Worm (Caenorhabditis elegans) whole organism, dauer: ENCODE results near the gene mrpl-11.

Experiments
- unc-62 ChIP-seq: sonication (generic microtip); optimal IDR thresholded peaks from 2 replicates; lab custom pipeline; 2017; ENCODE audit warnings: missing biosample characterization, missing genetic modification reagents, missing genetic modification characterization

Gene mrpl-11

ce11 chrIII:8710310-8710709 lies 7.1 kb upstream of the mrpl-11 start, which contains the start of gene B0303.11:
Gene B0303.11 (minus strand): TSS chrIII:8710410.
- TF ChIP-seq unc-62 (GFP tag; lab: Kevin White, UChicago) = no peak

- no peak for TF ChIP-seq unc-62 (GFP tag; lab: Kevin White, UChicago)
Measured at ce11 chrIII:8712968-8713367, 4.5 kb upstream of the mrpl-11 start.

ce11 chrIII:8716084-8716483 lies 1.4 kb upstream of the mrpl-11 start, which contains the start of gene B0303.14:
Gene B0303.14 (minus strand): TSS chrIII:8716184.
- no peak for TF ChIP-seq unc-62 (GFP tag; lab: Kevin White, UChicago)

- TF ChIP-seq unc-62 (GFP tag; lab: Kevin White, UChicago) = no peak
Measured at ce11 chrIII:8718592-8718991, 1.1 kb downstream of the mrpl-11 start.

ce11 chrIII:8719105-8719504 lies 1.7 kb downstream of the mrpl-11 start:
- TF ChIP-seq unc-62 (GFP tag; lab: Kevin White, UChicago) = no peak

ce11 chrIII:8719769-8720252 lies 2.4 kb downstream of the mrpl-11 start, which contains the start of gene hipr-1:
Gene hipr-1 (plus strand): TSS chrIII:8720202.
- TF ChIP-seq unc-62 (GFP tag; lab: Kevin White, UChicago) = no peak

ce11 chrIII:8725224-8725623 lies 7.8 kb downstream of the mrpl-11 start:
- TF ChIP-seq unc-62 (GFP tag; lab: Kevin White, UChicago) = no peak

- TF ChIP-seq unc-62 (GFP tag; lab: Kevin White, UChicago) = no peak
Measured at ce11 chrIII:8726019-8726894, 8.8 kb downstream of the mrpl-11 start.

- no peak for TF ChIP-seq unc-62 (GFP tag; lab: Kevin White, UChicago)
Measured at ce11 chrIII:8731310-8731709, 13.9 kb downstream of the mrpl-11 start, which contains the start of gene ZK370.4. Gene ZK370.4 (minus strand): TSS chrIII:8731410.

ce11 chrIII:8731973-8732372 lies 14.5 kb downstream of the mrpl-11 start:
- no peak for TF ChIP-seq unc-62 (GFP tag; lab: Kevin White, UChicago)

- no peak for TF ChIP-seq unc-62 (GFP tag; lab: Kevin White, UChicago)
Measured at ce11 chrIII:8733237-8733636, 15.8 kb downstream of the mrpl-11 start.

- TF ChIP-seq unc-62 (GFP tag; lab: Kevin White, UChicago) = no peak
Measured at ce11 chrIII:8733667-8734066, 16.2 kb downstream of the mrpl-11 start.

ce11 chrIII:8734327-8734885 lies 17.0 kb downstream of the mrpl-11 start:
- TF ChIP-seq unc-62 (GFP tag; lab: Kevin White, UChicago) = no peak

ce11 chrIII:8737391-8737790 lies 19.9 kb downstream of the mrpl-11 start:
- TF ChIP-seq unc-62 (GFP tag; lab: Kevin White, UChicago) = no peak

ce11 chrIII:8738289-8738688 lies 20.8 kb downstream of the mrpl-11 start:
- no peak for TF ChIP-seq unc-62 (GFP tag; lab: Kevin White, UChicago)

- no peak for TF ChIP-seq unc-62 (GFP tag; lab: Kevin White, UChicago)
Measured at ce11 chrIII:8739126-8739525, 21.7 kb downstream of the mrpl-11 start.
